Fruit fly (Drosophila melanogaster) whole organism, embryonic: ENCODE measurements around the gene rasp.
A peak's percentile ranks its signal among the peaks of the same experiment; 100 is the strongest.

Source experiments
- Adf1 ChIP-seq: fragments of 200-800 bp; sonication (Bioruptor generic); IDR thresholded peaks from 2 replicates; pipeline ENCODE4 v1.3.6; 2022; ENCODE audit warnings: missing biosample characterization, missing genetic modification characterization
- BtbVII ChIP-seq: fragments of 200-800 bp; sonication (Bioruptor generic); optimal IDR thresholded peaks from 3 replicates; lab custom pipeline; 2017; ENCODE audit warnings: missing biosample characterization, mild to moderate bottlenecking, missing genetic modification characterization
- Bteb2 ChIP-seq: fragments of 200-800 bp; sonication (Bioruptor generic); optimal IDR thresholded peaks from 2 replicates; lab custom pipeline; 2016; ENCODE audit warnings: missing biosample characterization, missing genetic modification characterization
- CG10654 ChIP-seq: fragments of 200-800 bp; sonication (Bioruptor generic); optimal IDR thresholded peaks from 2 replicates; lab custom pipeline; 2016; ENCODE audit warnings: missing biosample characterization, missing genetic modification characterization
- CG11247 ChIP-seq: fragments of 200-800 bp; sonication (Bioruptor generic); IDR thresholded peaks from 2 replicates; pipeline ENCODE4 v1.3.6; 2022; ENCODE audit warnings: missing biosample characterization, missing genetic modification characterization
- CG13123 ChIP-seq: fragments of 200-800 bp; sonication (Bioruptor generic); optimal IDR thresholded peaks from 2 replicates; lab custom pipeline; 2016; ENCODE audit warnings: missing biosample characterization, missing genetic modification characterization
- CG13287 ChIP-seq: fragments of 200-800 bp; sonication (Bioruptor generic); IDR thresholded peaks from 2 replicates; pipeline ENCODE4 v1.3.6; 2022; ENCODE audit warnings: missing biosample characterization, missing genetic modification characterization; ENCODE audit not compliant: partially characterized antibody
- CG13296 ChIP-seq: fragments of 200-800 bp; sonication (Bioruptor generic); optimal IDR thresholded peaks from 3 replicates; lab custom pipeline; 2018; ENCODE audit warnings: missing biosample characterization, mild to moderate bottlenecking, missing genetic modification characterization
- CG13775 ChIP-seq: fragments of 200-800 bp; sonication (Bioruptor generic); optimal IDR thresholded peaks from 3 replicates; lab custom pipeline; 2017; ENCODE audit warnings: missing biosample characterization, mild to moderate bottlenecking, missing genetic modification characterization
- CG14667 ChIP-seq: fragments of 200-800 bp; sonication (Bioruptor generic); IDR thresholded peaks from 2 replicates; pipeline ENCODE4 v1.3.6; 2022; ENCODE audit warnings: missing biosample characterization, missing genetic modification characterization
- CG2678 ChIP-seq: fragments of 200-800 bp; sonication (Bioruptor generic); optimal IDR thresholded peaks from 3 replicates; lab custom pipeline; 2019; ENCODE audit warnings: missing biosample characterization, mild to moderate bottlenecking, missing genetic modification characterization, moderate library complexity
- CG31365 ChIP-seq: fragments of 200-800 bp; sonication (Bioruptor generic); optimal IDR thresholded peaks from 2 replicates; lab custom pipeline; 2018; ENCODE audit warnings: missing biosample characterization, mild to moderate bottlenecking, missing genetic modification characterization
- CG4424 ChIP-seq: fragments of 200-800 bp; sonication (Bioruptor generic); optimal IDR thresholded peaks from 3 replicates; lab custom pipeline; 2016; ENCODE audit warnings: missing biosample characterization, missing genetic modification characterization
- CG4707 ChIP-seq: fragments of 200-800 bp; sonication (Bioruptor generic); optimal IDR thresholded peaks from 2 replicates; lab custom pipeline; 2018; ENCODE audit warnings: missing biosample characterization, mild to moderate bottlenecking, missing genetic modification characterization, moderate library complexity
- CG7271 ChIP-seq: fragments of 200-800 bp; sonication (Bioruptor generic); optimal IDR thresholded peaks from 2 replicates; lab custom pipeline; 2018; ENCODE audit warnings: missing biosample characterization, mild to moderate bottlenecking, missing genetic modification characterization, moderate library complexity
- CG7745 ChIP-seq: fragments of 200-800 bp; sonication (Bioruptor generic); optimal IDR thresholded peaks from 2 replicates; lab custom pipeline; 2018; ENCODE audit warnings: missing biosample characterization, mild to moderate bottlenecking, missing genetic modification characterization, moderate library complexity
- CG8089 ChIP-seq: fragments of 200-800 bp; sonication (Bioruptor generic); optimal IDR thresholded peaks from 3 replicates; lab custom pipeline; 2016; ENCODE audit warnings: missing biosample characterization, missing genetic modification characterization
- CG9609 ChIP-seq: fragments of 200-800 bp; sonication (Bioruptor generic); optimal IDR thresholded peaks from 3 replicates; lab custom pipeline; 2016; ENCODE audit warnings: missing biosample characterization, missing genetic modification characterization
- CG9797 ChIP-seq: fragments of 200-800 bp; sonication (Bioruptor generic); optimal IDR thresholded peaks from 3 replicates; lab custom pipeline; 2018; ENCODE audit warnings: missing biosample characterization, mild to moderate bottlenecking, missing genetic modification characterization
- CG9876 ChIP-seq: fragments of 200-800 bp; sonication (Bioruptor generic); optimal IDR thresholded peaks from 2 replicates; lab custom pipeline; 2016; ENCODE audit warnings: missing biosample characterization, missing genetic modification characterization
- D19B ChIP-seq: fragments of 200-800 bp; sonication (Bioruptor generic); optimal IDR thresholded peaks from 2 replicates; lab custom pipeline; 2017; ENCODE audit warnings: missing biosample characterization, mild to moderate bottlenecking, missing genetic modification characterization
- Dad ChIP-seq: fragments of 200-800 bp; sonication (Bioruptor generic); optimal IDR thresholded peaks from 3 replicates; lab custom pipeline; 2016; ENCODE audit warnings: missing biosample characterization, missing genetic modification characterization
- Dip3 ChIP-seq: fragments of 200-800 bp; sonication (Bioruptor generic); optimal IDR thresholded peaks from 3 replicates; lab custom pipeline; 2016; ENCODE audit warnings: missing biosample characterization, missing genetic modification characterization
- Hand ChIP-seq: fragments of 200-800 bp; sonication (Bioruptor generic); optimal IDR thresholded peaks from 2 replicates; lab custom pipeline; 2017; ENCODE audit warnings: mild to moderate bottlenecking, missing biosample characterization, missing genetic modification reagents, missing genetic modification characterization
- Neu2 ChIP-seq: fragments of 200-800 bp; sonication (Bioruptor generic); optimal IDR thresholded peaks from 3 replicates; lab custom pipeline; 2016; ENCODE audit warnings: missing biosample characterization, missing genetic modification characterization, borderline replicate concordance
- Nf-YC ChIP-seq: fragments of 200-800 bp; optimal IDR thresholded peaks from 3 replicates; lab custom pipeline; 2019; ENCODE audit warnings: missing biosample characterization, mild to moderate bottlenecking, missing genetic modification characterization, moderate library complexity
- Scr ChIP-seq: fragments of 200-800 bp; sonication (Bioruptor generic); IDR thresholded peaks from 2 replicates; pipeline ENCODE4 v1.3.6; 2022; ENCODE audit warnings: missing biosample characterization, missing genetic modification characterization; ENCODE audit not compliant: partially characterized antibody
- Spps ChIP-seq: fragments of 200-800 bp; sonication (Bioruptor generic); optimal IDR thresholded peaks from 2 replicates; lab custom pipeline; 2018; ENCODE audit warnings: missing biosample characterization, mild to moderate bottlenecking, missing genetic modification characterization
- Sry-β ChIP-seq: fragments of 200-800 bp; sonication (Bioruptor generic); optimal IDR thresholded peaks from 2 replicates; lab custom pipeline; 2018; ENCODE audit warnings: missing biosample characterization, mild to moderate bottlenecking, missing genetic modification characterization, moderate library complexity
- Sry-δ ChIP-seq: fragments of 200-800 bp; sonication (Bioruptor generic); optimal IDR thresholded peaks from 2 replicates; lab custom pipeline; 2016; ENCODE audit warnings: missing biosample characterization, missing genetic modification characterization
- ash1 ChIP-seq: fragments of 200-800 bp; sonication (Bioruptor generic); optimal IDR thresholded peaks from 2 replicates; lab custom pipeline; 2018; ENCODE audit warnings: missing biosample characterization, mild to moderate bottlenecking, missing genetic modification characterization
- bbx ChIP-seq: fragments of 200-800 bp; sonication (Bioruptor generic); IDR thresholded peaks from 2 replicates; pipeline ENCODE4 v1.3.6; 2022; ENCODE audit warnings: missing biosample characterization, missing genetic modification characterization; ENCODE audit not compliant: partially characterized antibody
- bowl ChIP-seq: fragments of 200-800 bp; sonication (Bioruptor generic); IDR thresholded peaks from 2 replicates; pipeline ENCODE4 v1.3.6; 2022; ENCODE audit warnings: missing biosample characterization, missing genetic modification characterization
- bsh ChIP-seq, 2 experiments: fragments of 200-800 bp; sonication (Bioruptor generic); optimal IDR thresholded peaks; 2 replicates each; lab custom pipeline; 2017 to 2018; ENCODE audit warnings: mild to moderate bottlenecking in 2 of 2, missing biosample characterization in 2 of 2, missing genetic modification characterization in 2 of 2, moderate library complexity in 1 of 2
- caup ChIP-seq: fragments of 200-800 bp; sonication (Bioruptor generic); optimal IDR thresholded peaks from 3 replicates; lab custom pipeline; 2017; ENCODE audit warnings: missing biosample characterization, mild to moderate bottlenecking, missing genetic modification characterization, moderate library complexity; ENCODE audit not compliant: severe bottlenecking
- corto ChIP-seq: fragments of 200-800 bp; sonication (Bioruptor generic); optimal IDR thresholded peaks from 2 replicates; lab custom pipeline; 2016; ENCODE audit warnings: missing biosample characterization, mild to moderate bottlenecking, missing genetic modification characterization, moderate library complexity
- ewg ChIP-seq: fragments of 200-800 bp; sonication (Bioruptor generic); optimal IDR thresholded peaks from 3 replicates; lab custom pipeline; 2017; ENCODE audit warnings: mild to moderate bottlenecking, missing biosample characterization, missing genetic modification reagents, missing genetic modification characterization
- fd64A ChIP-seq: fragments of 200-800 bp; sonication (Bioruptor generic); optimal IDR thresholded peaks from 3 replicates; lab custom pipeline; 2018; ENCODE audit warnings: missing biosample characterization, mild to moderate bottlenecking, missing genetic modification characterization
- gce ChIP-seq: fragments of 200-800 bp; sonication (Bioruptor generic); IDR thresholded peaks from 3 replicates; pipeline ENCODE4 v1.3.6; 2022; ENCODE audit warnings: missing biosample characterization, missing genetic modification characterization
- grau ChIP-seq: fragments of 200-800 bp; optimal IDR thresholded peaks from 3 replicates; lab custom pipeline; 2019; ENCODE audit warnings: missing biosample characterization, mild to moderate bottlenecking, missing genetic modification characterization, moderate library complexity
- jumu ChIP-seq: fragments of 200-800 bp; sonication (Bioruptor generic); optimal IDR thresholded peaks from 3 replicates; lab custom pipeline; 2016; ENCODE audit warnings: missing biosample characterization, missing genetic modification characterization
- mirr ChIP-seq: fragments of 200-800 bp; sonication (Bioruptor generic); optimal IDR thresholded peaks from 3 replicates; lab custom pipeline; 2018; ENCODE audit warnings: missing biosample characterization, mild to moderate bottlenecking, missing genetic modification characterization
- nom ChIP-seq: fragments of 200-800 bp; sonication (Bioruptor generic); optimal IDR thresholded peaks from 2 replicates; lab custom pipeline; 2017; ENCODE audit warnings: missing biosample characterization, missing genetic modification characterization, mild to moderate bottlenecking, moderate library complexity, missing genetic modification reagents
- org-1 ChIP-seq: fragments of 200-800 bp; sonication (Bioruptor generic); optimal IDR thresholded peaks from 2 replicates; lab custom pipeline; 2017; ENCODE audit warnings: missing biosample characterization, missing genetic modification characterization
- sd ChIP-seq: fragments of 200-800 bp; sonication (Bioruptor generic); optimal IDR thresholded peaks from 3 replicates; lab custom pipeline; 2018; ENCODE audit warnings: missing biosample characterization, mild to moderate bottlenecking, missing genetic modification characterization, moderate library complexity
- seq ChIP-seq: fragments of 200-800 bp; sonication (Bioruptor generic); IDR thresholded peaks from 2 replicates; pipeline ENCODE4 v1.3.6; 2022; ENCODE audit warnings: missing biosample characterization, missing genetic modification characterization
- sr ChIP-seq: fragments of 200-800 bp; sonication (Bioruptor generic); IDR thresholded peaks from 3 replicates; pipeline ENCODE4 v1.3.6; 2022; ENCODE audit warnings: missing biosample characterization, missing genetic modification characterization
- ssp ChIP-seq: fragments of 200-800 bp; sonication (Bioruptor generic); IDR thresholded peaks from 2 replicates; pipeline ENCODE4 v1.3.6; 2022; ENCODE audit warnings: missing biosample characterization, missing genetic modification characterization
- tin ChIP-seq: fragments of 200-800 bp; sonication (Bioruptor generic); optimal IDR thresholded peaks from 3 replicates; lab custom pipeline; 2016; ENCODE audit warnings: missing biosample characterization, missing genetic modification characterization

Gene rasp

dm6 chr3L:3149060-3149872 lies 12.7 kb upstream of the rasp start (continued):
- no peak for TF ChIP-seq CG2678
- TF ChIP-seq grau = no peak
- peak; percentile 46; the same call in 1 of the 2 replicates for TF ChIP-seq CG13287 (GFP tag; lab: Robert Waterston, UW)
- no peak for TF ChIP-seq tin (GFP tag; lab: Kevin White, UChicago)
- no peak for TF ChIP-seq Scr (GFP tag; lab: Robert Waterston, UW)
- peak; percentile 8 for TF ChIP-seq caup (GFP tag; lab: Kevin White, UChicago)
- no peak for TF ChIP-seq CG7271
- no peak for TF ChIP-seq CG9876 (GFP tag; lab: Kevin White, UChicago)
- no peak for TF ChIP-seq seq
- no peak for TF ChIP-seq Bteb2
- no peak for TF ChIP-seq CG9609 (GFP tag; lab: Kevin White, UChicago)
- TF ChIP-seq mirr (GFP tag; lab: Kevin White, UChicago) = peak; percentile 65
- TF ChIP-seq CG11247 (GFP tag; lab: Robert Waterston, UW) = no peak
- TF ChIP-seq jumu (GFP tag; lab: Kevin White, UChicago) = no peak
- TF ChIP-seq Sry-β (GFP tag; lab: Kevin White, UChicago) = no peak
- TF ChIP-seq corto (GFP tag; lab: Kevin White, UChicago) = no peak
- no peak for TF ChIP-seq ssp (GFP tag; lab: Robert Waterston, UW)
- no peak for TF ChIP-seq CG14667 (GFP tag; lab: Robert Waterston, UW)
- TF ChIP-seq CG13775 (GFP tag; lab: Kevin White, UChicago) = no peak
- no peak for TF ChIP-seq fd64A (GFP tag; lab: Kevin White, UChicago)
- peak; percentile 99 for TF ChIP-seq BtbVII (GFP tag; lab: Kevin White, UChicago)
- no peak for TF ChIP-seq bsh (GFP tag; optimal IDR thresholded peaks at IDR 0.05; lab: Kevin White, UChicago)
- TF ChIP-seq bowl (GFP tag; lab: Robert Waterston, UW) = no peak
- TF ChIP-seq Dad (GFP tag; lab: Kevin White, UChicago) = no peak
- no peak for TF ChIP-seq CG9797 (GFP tag; lab: Kevin White, UChicago)
- TF ChIP-seq ewg (GFP tag; lab: Kevin White, UChicago) = peak; percentile 10
- TF ChIP-seq Neu2 = no peak
- no peak for TF ChIP-seq CG31365
- TF ChIP-seq Nf-YC (tag; lab: Kevin White, UChicago) = no peak
- TF ChIP-seq Sry-δ (GFP tag; lab: Kevin White, UChicago) = no peak
- TF ChIP-seq CG4707 (GFP tag; lab: Kevin White, UChicago) = no peak
- TF ChIP-seq gce = no peak
- no peak for TF ChIP-seq Dip3 (GFP tag; lab: Kevin White, UChicago)
- no peak for TF ChIP-seq org-1 (GFP tag; lab: Kevin White, UChicago)
- TF ChIP-seq bbx (GFP tag; lab: Robert Waterston, UW) = peak; percentile 24; the same call in 1 of the 2 replicates
- TF ChIP-seq CG13296 (GFP tag; lab: Kevin White, UChicago) = peak; percentile 51
- TF ChIP-seq CG7745 (tag; lab: Kevin White, UChicago) = no peak
- TF ChIP-seq CG4424 (GFP tag; lab: Kevin White, UChicago) = no peak
- no peak for TF ChIP-seq Hand (GFP tag; lab: Kevin White, UChicago)
- no peak for TF ChIP-seq D19B (GFP tag; lab: Kevin White, UChicago)
- no peak for TF ChIP-seq CG8089 (GFP tag; lab: Kevin White, UChicago)
- TF ChIP-seq CG13123 = no peak
- no peak for TF ChIP-seq Spps (tag; lab: Kevin White, UChicago)
- TF ChIP-seq sd (tag; lab: Kevin White, UChicago) = peak; percentile 80
- TF ChIP-seq sr = peak; percentile 86
- TF ChIP-seq nom = peak; percentile 25
- peak; percentile 84 for TF ChIP-seq Adf1 (GFP tag; lab: Robert Waterston, UW)
- no peak for TF ChIP-seq ash1
- no peak for TF ChIP-seq CG10654 (GFP tag; lab: Kevin White, UChicago)
